Worm (Caenorhabditis elegans) whole organism, L4 larva: ENCODE measurements around the gene srh-41.
A peak's percentile ranks its signal among the peaks of the same experiment; 100 is the strongest.

Experiments used
- F26F4.8 ChIP-seq: fragments of 200-800 bp; sonication (Bioruptor generic); conservative IDR thresholded peaks from 2 replicates; pipeline ENCODE4 v1.3.6; 2022; ENCODE audit warnings: missing genetic modification characterization, missing compliant biosample characterization
- F44E2.7 ChIP-seq: fragments of 200-800 bp; sonication (Bioruptor generic); IDR thresholded peaks from 2 replicates; pipeline ENCODE4 v2.1.2; 2022; ENCODE audit warnings: missing genetic modification characterization, missing compliant biosample characterization
- Y105C5A.15 ChIP-seq: fragments of 200-800 bp; sonication (Bioruptor generic); IDR thresholded peaks from 2 replicates; pipeline ENCODE4 v1.3.6; 2022; ENCODE audit warnings: missing genetic modification characterization, missing compliant biosample characterization
- Y48G9A.11 ChIP-seq: fragments of 200-800 bp; sonication (Bioruptor generic); IDR thresholded peaks from 2 replicates; pipeline ENCODE4 v1.3.6; 2022; ENCODE audit warnings: missing genetic modification reagents, missing genetic modification characterization, missing compliant biosample characterization
- ZK337.2 ChIP-seq: fragments of 200-800 bp; sonication (Bioruptor generic); IDR thresholded peaks from 2 replicates; pipeline ENCODE4 v1.3.6; 2022; ENCODE audit warnings: missing genetic modification reagents, missing genetic modification characterization, missing compliant biosample characterization
- ZK546.5 ChIP-seq, 2 experiments: sonication (generic microtip); optimal IDR thresholded peaks; 2 replicates each; lab custom pipeline; 2017; ENCODE audit warnings: missing biosample characterization in 2 of 2, missing genetic modification characterization in 2 of 2
- aha-1 ChIP-seq: fragments of 150-350 bp; peaks from one replicate; lab custom pipeline; 2014; ENCODE audit warnings: missing biosample characterization, missing genetic modification characterization
- ceh-20 ChIP-seq: fragments of 200-800 bp; sonication (Bioruptor generic); IDR thresholded peaks from 2 replicates; pipeline ENCODE4 v1.3.6; 2022; ENCODE audit warnings: missing genetic modification reagents, missing genetic modification characterization, missing compliant biosample characterization
- ceh-28 ChIP-seq: fragments of 150-350 bp; optimal IDR thresholded peaks from 2 replicates; lab custom pipeline; 2014; ENCODE audit warnings: missing biosample characterization, missing genetic modification reagents, missing genetic modification characterization
- ceh-44 ChIP-seq: fragments of 200-800 bp; sonication (Bioruptor generic); IDR thresholded peaks from 2 replicates; pipeline ENCODE4 v1.3.6; 2022; ENCODE audit warnings: missing genetic modification reagents, missing genetic modification characterization, missing compliant biosample characterization
- cey-2 ChIP-seq: sonication (generic microtip); optimal IDR thresholded peaks from 3 replicates; lab custom pipeline; 2017; ENCODE audit warnings: missing genetic modification characterization, mild to moderate bottlenecking, missing compliant biosample characterization, antibody characterized with exemption, borderline replicate concordance; ENCODE audit not compliant: insufficient read depth
- daf-16 ChIP-seq, 3 experiments: sonication (generic microtip); optimal IDR thresholded peaks; 2 replicates each; lab custom pipeline; 2016 to 2017; ENCODE audit warnings: missing genetic modification characterization in 3 of 3, missing genetic modification reagents in 3 of 3, mild to moderate bottlenecking in 2 of 3, missing compliant biosample characterization in 2 of 3, missing biosample characterization in 1 of 3, moderate library complexity in 1 of 3
- daf-19 ChIP-seq: fragments of 200-800 bp; sonication (Bioruptor generic); conservative IDR thresholded peaks from 2 replicates; pipeline ENCODE4 v1.3.6; 2022; ENCODE audit warnings: missing genetic modification characterization, missing compliant biosample characterization
- dmd-8 ChIP-seq: fragments of 200-800 bp; sonication (Bioruptor generic); IDR thresholded peaks from 2 replicates; pipeline ENCODE4 v1.3.6; 2022; ENCODE audit warnings: missing genetic modification characterization, missing compliant biosample characterization
- dmd-9 ChIP-seq: fragments of 200-800 bp; sonication (Bioruptor generic); IDR thresholded peaks from 2 replicates; pipeline ENCODE4 v1.3.6; 2022; ENCODE audit warnings: missing genetic modification reagents, missing genetic modification characterization, missing compliant biosample characterization
- duxl-1 ChIP-seq: sonication (generic microtip); optimal IDR thresholded peaks from 2 replicates; lab custom pipeline; 2016; ENCODE audit warnings: mild to moderate bottlenecking, missing genetic modification characterization, moderate library complexity, missing compliant biosample characterization; ENCODE audit not compliant: poor library complexity
- egl-43 ChIP-seq: fragments of 200-800 bp; sonication (Bioruptor generic); IDR thresholded peaks from 2 replicates; pipeline ENCODE4 v1.3.6; 2022; ENCODE audit warnings: missing genetic modification reagents, missing genetic modification characterization, missing compliant biosample characterization
- hlh-11 ChIP-seq: fragments of 200-800 bp; sonication (Bioruptor generic); optimal IDR thresholded peaks from 2 replicates; lab custom pipeline; 2018; ENCODE audit warnings: mild to moderate bottlenecking, missing genetic modification characterization, missing compliant biosample characterization
- hlh-30 ChIP-seq: sonication (generic microtip); optimal IDR thresholded peaks from 2 replicates; lab custom pipeline; 2017; ENCODE audit warnings: antibody characterized with exemption, mild to moderate bottlenecking, missing genetic modification characterization, missing compliant biosample characterization; ENCODE audit not compliant: insufficient read depth
- hmg-1.1 ChIP-seq: fragments of 200-800 bp; sonication (Bioruptor generic); IDR thresholded peaks from 2 replicates; pipeline ENCODE4 v1.3.6; 2022; ENCODE audit warnings: missing genetic modification reagents, missing genetic modification characterization, missing compliant biosample characterization
- lin-1 ChIP-seq: fragments of 200-800 bp; sonication (Bioruptor generic); IDR thresholded peaks from 2 replicates; pipeline ENCODE4 v1.3.6; 2022; ENCODE audit warnings: missing genetic modification reagents, missing genetic modification characterization, missing compliant biosample characterization
- lin-38 ChIP-seq: fragments of 200-800 bp; sonication (Bioruptor generic); IDR thresholded peaks from 2 replicates; pipeline ENCODE4 v1.3.6; 2022; ENCODE audit warnings: missing genetic modification reagents, missing genetic modification characterization, missing compliant biosample characterization
- lsy-2 ChIP-seq, 2 experiments: fragments of 150-350 bp in 1 of 2; sonication (generic microtip) in 1 of 2; optimal IDR thresholded peaks; 2 replicates each; lab custom pipeline; 2014 to 2017; ENCODE audit warnings: missing biosample characterization in 2 of 2, missing genetic modification characterization in 2 of 2
- madf-5 ChIP-seq, 2 experiments: fragments of 200-800 bp; sonication (Bioruptor generic); IDR thresholded peaks; 2 replicates each; pipeline ENCODE4 v1.3.6; 2022; ENCODE audit warnings: missing compliant biosample characterization in 2 of 2, missing genetic modification characterization in 2 of 2
- mes-2 ChIP-seq: sonication (generic microtip); optimal IDR thresholded peaks from 2 replicates; lab custom pipeline; 2016; ENCODE audit warnings: missing genotype, mild to moderate bottlenecking, missing genetic modification characterization, missing compliant biosample characterization; ENCODE audit not compliant: poor library complexity, severe bottlenecking
- nhr-102 ChIP-seq: sonication (generic microtip); optimal IDR thresholded peaks from 2 replicates; lab custom pipeline; 2016; ENCODE audit warnings: mild to moderate bottlenecking, missing genetic modification characterization, moderate library complexity, missing compliant biosample characterization
- nhr-111 ChIP-seq: fragments of 200-800 bp; sonication (Bioruptor generic); optimal IDR thresholded peaks from 2 replicates; lab custom pipeline; 2018; ENCODE audit warnings: mild to moderate bottlenecking, missing genetic modification characterization, missing compliant biosample characterization
- nhr-41 ChIP-seq: fragments of 200-800 bp; sonication (Bioruptor generic); IDR thresholded peaks from 2 replicates; pipeline ENCODE4 v1.3.6; 2022; ENCODE audit warnings: missing genetic modification reagents, missing genetic modification characterization, missing compliant biosample characterization
- nhr-42 ChIP-seq: fragments of 200-800 bp; sonication (Bioruptor generic); IDR thresholded peaks from 2 replicates; pipeline ENCODE4 v1.3.6; 2022; ENCODE audit warnings: missing genetic modification characterization, missing compliant biosample characterization
- nhr-6 ChIP-seq: fragments of 150-350 bp; optimal IDR thresholded peaks from 2 replicates; lab custom pipeline; 2014; ENCODE audit warnings: missing biosample characterization, missing genetic modification characterization
- saeg-2 ChIP-seq: fragments of 200-800 bp; sonication (Bioruptor generic); IDR thresholded peaks from 2 replicates; pipeline ENCODE4 v1.3.6; 2022; ENCODE audit warnings: missing genetic modification reagents, missing genetic modification characterization, missing compliant biosample characterization
- set-16 ChIP-seq: fragments of 200-800 bp; sonication (Bioruptor generic); IDR thresholded peaks from 2 replicates; pipeline ENCODE4 v1.3.6; 2022; ENCODE audit warnings: missing genetic modification reagents, missing genetic modification characterization, missing compliant biosample characterization
- skn-1 ChIP-seq: fragments of 150-350 bp; optimal IDR thresholded peaks from 2 replicates; lab custom pipeline; 2014; ENCODE audit warnings: missing biosample characterization, missing genetic modification characterization
- snpc-1.2 ChIP-seq: fragments of 200-800 bp; sonication (Bioruptor generic); IDR thresholded peaks from 2 replicates; pipeline ENCODE4 v1.3.6; 2022; ENCODE audit warnings: missing genetic modification reagents, missing genetic modification characterization, missing compliant biosample characterization
- tra-1 ChIP-seq: fragments of 200-800 bp; sonication (Bioruptor generic); IDR thresholded peaks from 2 replicates; pipeline ENCODE4 v1.3.6; 2022; ENCODE audit warnings: missing genetic modification reagents, missing genetic modification characterization, missing compliant biosample characterization
- unc-130 ChIP-seq: sonication (generic microtip); optimal IDR thresholded peaks from 2 replicates; lab custom pipeline; 2016; ENCODE audit warnings: missing genetic modification reagents, missing genetic modification characterization, missing compliant biosample characterization
- unc-39 ChIP-seq: sonication (generic microtip); optimal IDR thresholded peaks from 2 replicates; lab custom pipeline; 2017; ENCODE audit warnings: missing biosample characterization, missing genetic modification characterization
- unc-62 ChIP-seq, 3 experiments: fragments of 150-350 bp in 1 of 3; sonication (generic microtip); optimal IDR thresholded peaks in 2 of 3; peaks in 1 of 3; 1 replicate in 1 of 3; 2 replicates in 2 of 3; lab custom pipeline; 2014 to 2017; ENCODE audit warnings: missing biosample characterization in 3 of 3, missing genetic modification characterization in 3 of 3, missing genetic modification reagents in 3 of 3, missing genotype in 1 of 3
- zfp-2 ChIP-seq: sonication (generic microtip); optimal IDR thresholded peaks from 2 replicates; lab custom pipeline; 2016; ENCODE audit warnings: mild to moderate bottlenecking, missing genetic modification characterization, missing compliant biosample characterization
- zip-2 ChIP-seq: fragments of 150-350 bp; optimal IDR thresholded peaks from 2 replicates; lab custom pipeline; 2014; ENCODE audit warnings: missing biosample characterization, missing genetic modification characterization

The srh-41 gene

ce11 chrII:14287277-14287676, at the start of gene srh-41:
srh-41 (minus strand) TSS chrII:14287377.
- TF ChIP-seq skn-1, result no peak
- no peak for TF ChIP-seq hlh-30 (tag; lab: Kevin White, UChicago)
- no peak for TF ChIP-seq zfp-2 (tag; lab: Kevin White, UChicago)
- no peak for TF ChIP-seq nhr-6 (tag; lab: Kevin White, UChicago)
- no peak for TF ChIP-seq nhr-111
- TF ChIP-seq ZK546.5 (tag; optimal IDR thresholded peaks at IDR 0.05; lab: Kevin White, UChicago), result no peak
- TF ChIP-seq madf-5 (GFP tag; IDR thresholded peaks at IDR 0.05; lab: Robert Waterston, UW), result no peak
- TF ChIP-seq cey-2 (tag; lab: Kevin White, UChicago), result no peak
- no peak for TF ChIP-seq unc-62 (GFP tag; optimal IDR thresholded peaks at IDR 0.05 in 1 of 2; lab: Kevin White, UChicago)
- TF ChIP-seq unc-62 (tag; optimal IDR thresholded peaks at IDR 0.05; lab: Kevin White, UChicago), result no peak

ce11 chrII:14321225-14321624, 34.0 kb upstream of the srh-41 start:
- TF ChIP-seq mes-2 (peak; percentile 27), ceh-20 (no peak), lin-38 (GFP tag; lab: Robert Waterston, UW) (peak; percentile 39; the same call in 1 of the 2 replicates)
- TF ChIP-seq, all 104 proteins: peak for 2

ce11 chrII:14319227-14319626, 32.0 kb upstream of the srh-41 start:
- peak; percentile 95 for TF ChIP-seq set-16 (GFP tag; lab: Robert Waterston, UW)
- no peak for TF ChIP-seq duxl-1
- no peak for TF ChIP-seq ceh-20
- peak; percentile 4 for TF ChIP-seq aha-1
- 0 out of 4 replicates have a peak, but pooled peaks of 1 of the 2 experiments have one; percentile 12 for TF ChIP-seq madf-5 (GFP tag; IDR thresholded peaks at IDR 0.05; lab: Robert Waterston, UW)
- TF ChIP-seq, all 104 proteins: peak for 3

- TF ChIP-seq egl-43 (GFP tag; lab: Robert Waterston, UW) (0 out of 2 replicates have a peak, but pooled peaks have one; percentile 22), nhr-41 (no peak), F26F4.8 (GFP tag; lab: Robert Waterston, UW) (no peak), ceh-28 (tag; lab: Kevin White, UChicago) (no peak), daf-19 (no peak), ZK337.2 (GFP tag; lab: Robert Waterston, UW) (no peak), mes-2 (no peak), unc-39 (tag; lab: Kevin White, UChicago) (no peak), lin-1 (no peak), hmg-1.1 (GFP tag; lab: Robert Waterston, UW) (no peak), aha-1 (peak; percentile 11), Y48G9A.11 (no peak), tra-1 (GFP tag; lab: Robert Waterston, UW) (no peak), saeg-2 (no peak), zip-2 (tag; lab: Kevin White, UChicago) (no peak), nhr-42 (GFP tag; lab: Robert Waterston, UW) (no peak), ceh-44 (GFP tag; lab: Robert Waterston, UW) (no peak), Y105C5A.15 (GFP tag; lab: Robert Waterston, UW) (0 out of 2 replicates have a peak, but pooled peaks have one; percentile 20), F44E2.7 (no peak), lsy-2 (tag; optimal IDR thresholded peaks at IDR 0.05; lab: Kevin White, UChicago) (no peak), set-16 (GFP tag; lab: Robert Waterston, UW) (peak; percentile 84)
Measured at ce11 chrII:14318027-14318426, 30.9 kb upstream of the srh-41 start, which contains the start of gene Y54G11A.14. Y54G11A.14 (plus strand) TSS chrII:14318158.

- TF ChIP-seq snpc-1.2 (GFP tag; lab: Robert Waterston, UW) (no peak), lin-38 (GFP tag; lab: Robert Waterston, UW) (0 out of 2 replicates have a peak, but pooled peaks have one; percentile 15), nhr-102 (no peak), hlh-11 (no peak), unc-130 (GFP tag; lab: Kevin White, UChicago) (peak; percentile 8), lsy-2 (tag; optimal IDR thresholded peaks at IDR 0.05; lab: Kevin White, UChicago) (peak in 1 of 2 experiments; percentile 23), dmd-8 (no peak), Y105C5A.15 (GFP tag; lab: Robert Waterston, UW) (no peak), skn-1 (no peak), daf-16 (GFP tag; optimal IDR thresholded peaks at IDR 0.05; lab: Kevin White, UChicago) (no peak), daf-16 (tag; optimal IDR thresholded peaks at IDR 0.05; lab: Kevin White, UChicago) (no peak), ceh-28 (tag; lab: Kevin White, UChicago) (no peak), dmd-9 (no peak)
Measured at ce11 chrII:14312182-14312581, 25.0 kb upstream of the srh-41 start.
